Worm (Caenorhabditis elegans) whole organism, L3 larva: ENCODE data around the gene bbln-1.

ENCODE experiments used
- R02D3.7 ChIP-seq: fragments of 150-350 bp; optimal IDR thresholded peaks from 2 replicates; lab custom pipeline; 2014; ENCODE audit warnings: missing biosample characterization, missing genetic modification characterization
- elt-3 ChIP-seq, 3 experiments: fragments of 150-350 bp in 1 of 3; sonication (generic microtip) in 2 of 3; optimal IDR thresholded peaks; 2 replicates in 2 of 3; 4 replicates in 1 of 3; lab custom pipeline; 2014 to 2017; ENCODE audit warnings: missing biosample characterization in 3 of 3, missing genetic modification characterization in 3 of 3
- fos-1 ChIP-seq: fragments of 150-350 bp; optimal IDR thresholded peaks from 2 replicates; lab custom pipeline; 2014; ENCODE audit warnings: missing biosample characterization, missing genetic modification characterization
- lin-15B ChIP-seq: fragments of 150-350 bp; optimal IDR thresholded peaks from 2 replicates; lab custom pipeline; 2014; ENCODE audit warnings: missing biosample characterization, missing genetic modification characterization
- nhr-77 ChIP-seq: fragments of 150-350 bp; optimal IDR thresholded peaks from 2 replicates; lab custom pipeline; 2014; ENCODE audit warnings: missing biosample characterization, missing genetic modification characterization
- pha-4 ChIP-seq: fragments of 150-350 bp; optimal IDR thresholded peaks from 2 replicates; lab custom pipeline; 2014; ENCODE audit warnings: missing biosample characterization, missing genetic modification reagents, missing genetic modification characterization
- pqm-1 ChIP-seq: fragments of 150-350 bp; optimal IDR thresholded peaks from 2 replicates; lab custom pipeline; 2017; ENCODE audit warnings: missing biosample characterization, missing genetic modification characterization, inconsistent platforms
- unc-62 ChIP-seq: fragments of 150-350 bp; sonication (generic microtip); optimal IDR thresholded peaks from 4 replicates; lab custom pipeline; 2014; ENCODE audit warnings: missing biosample characterization, missing genetic modification reagents, missing genetic modification characterization

ce11 chrX:3139516-3140301, 12.6 kb downstream of the bbln-1 start:
- TF ChIP-seq lin-15B (no peak), elt-3 (tag; optimal IDR thresholded peaks at IDR 0.05; lab: Kevin White, UChicago) (no peak), unc-62 (GFP tag; lab: Kevin White, UChicago) (no peak), R02D3.7 (tag; lab: Kevin White, UChicago) (no peak), pha-4 (no peak), fos-1 (tag; lab: Kevin White, UChicago) (no peak), pqm-1 (tag; lab: Kevin White, UChicago) (no peak), nhr-77 (no peak)
